Worm (Caenorhabditis elegans) whole organism, late embryonic: ENCODE data around the gene C18B2.2.

Experiments
- Y22D7AL.16 ChIP-seq: sonication (generic microtip); optimal IDR thresholded peaks from 2 replicates; lab custom pipeline; 2016; ENCODE audit warnings: missing genetic modification characterization, missing compliant biosample characterization
- ama-1 ChIP-seq: fragments of 150-350 bp; optimal IDR thresholded peaks from 2 replicates; lab custom pipeline; 2014
- ceh-14 ChIP-seq: sonication (generic microtip); optimal IDR thresholded peaks from 2 replicates; lab custom pipeline; 2016; ENCODE audit warnings: missing genotype, missing genetic modification characterization, missing compliant biosample characterization
- ceh-22 ChIP-seq: sonication (generic microtip); optimal IDR thresholded peaks from 2 replicates; lab custom pipeline; 2017; ENCODE audit warnings: missing biosample characterization, missing genetic modification characterization
- ceh-31 ChIP-seq: sonication (generic microtip); optimal IDR thresholded peaks from 2 replicates; lab custom pipeline; 2016; ENCODE audit warnings: missing genetic modification characterization, missing compliant biosample characterization
- ceh-48 ChIP-seq: sonication (generic microtip); optimal IDR thresholded peaks from 2 replicates; lab custom pipeline; 2016; ENCODE audit warnings: missing genetic modification characterization, inconsistent platforms, missing compliant biosample characterization
- dmd-4 ChIP-seq: sonication (generic microtip); optimal IDR thresholded peaks from 2 replicates; lab custom pipeline; 2016; ENCODE audit warnings: borderline replicate concordance, missing genetic modification characterization, missing compliant biosample characterization
- hlh-6 ChIP-seq: sonication (generic microtip); optimal IDR thresholded peaks from 2 replicates; lab custom pipeline; 2016; ENCODE audit warnings: missing genotype, missing genetic modification characterization, missing compliant biosample characterization
- pat-9 ChIP-seq: fragments of 200-800 bp; sonication (Bioruptor generic); optimal IDR thresholded peaks from 2 replicates; lab custom pipeline; 2018; ENCODE audit warnings: mild to moderate bottlenecking, missing genetic modification characterization, moderate library complexity, missing compliant biosample characterization
- pax-1 ChIP-seq: fragments of 150-350 bp; optimal IDR thresholded peaks from 2 replicates; lab custom pipeline; 2014; ENCODE audit warnings: missing biosample characterization, missing genetic modification characterization
- pqm-1 ChIP-seq: sonication (generic microtip); optimal IDR thresholded peaks from 2 replicates; lab custom pipeline; 2016; ENCODE audit warnings: missing genetic modification characterization, missing compliant biosample characterization
- rnt-1 ChIP-seq: sonication (generic microtip); optimal IDR thresholded peaks from 2 replicates; lab custom pipeline; 2016; ENCODE audit warnings: missing genetic modification characterization, missing compliant biosample characterization
- sox-2 ChIP-seq: fragments of 200-800 bp; sonication (Bioruptor generic); IDR thresholded peaks from 2 replicates; pipeline ENCODE4 v1.3.6; 2022; ENCODE audit warnings: missing genetic modification reagents, missing genetic modification characterization, missing compliant biosample characterization
- sox-4 ChIP-seq: sonication (generic microtip); optimal IDR thresholded peaks from 2 replicates; lab custom pipeline; 2017; ENCODE audit warnings: mild to moderate bottlenecking, missing genetic modification characterization, inconsistent platforms, missing compliant biosample characterization
- syd-9 ChIP-seq: sonication (generic microtip); optimal IDR thresholded peaks from 2 replicates; lab custom pipeline; 2016; ENCODE audit warnings: mild to moderate bottlenecking, missing genetic modification characterization, moderate library complexity, missing compliant biosample characterization
- tbx-2 ChIP-seq: sonication (generic microtip); optimal IDR thresholded peaks from 2 replicates; lab custom pipeline; 2016; ENCODE audit warnings: missing genetic modification characterization, missing compliant biosample characterization
- zip-5 ChIP-seq: sonication (generic microtip); optimal IDR thresholded peaks from 2 replicates; lab custom pipeline; 2016; ENCODE audit warnings: missing genetic modification characterization, missing compliant biosample characterization

C18B2.2 gene

ce11 chrX:3668842-3669241 is 45.6 kb downstream of the C18B2.2 start, which contains the start of gene snet-1:
Gene snet-1, minus strand, starts transcription at chrX:3668942.
- TF ChIP-seq Y22D7AL.16 (no peak), hlh-6 (tag; lab: Kevin White, UChicago) (no peak), zip-5 (tag; lab: Kevin White, UChicago) (no peak), syd-9 (no peak), ceh-48 (tag; lab: Kevin White, UChicago) (no peak), sox-4 (tag; lab: Kevin White, UChicago) (no peak)

DNA sequence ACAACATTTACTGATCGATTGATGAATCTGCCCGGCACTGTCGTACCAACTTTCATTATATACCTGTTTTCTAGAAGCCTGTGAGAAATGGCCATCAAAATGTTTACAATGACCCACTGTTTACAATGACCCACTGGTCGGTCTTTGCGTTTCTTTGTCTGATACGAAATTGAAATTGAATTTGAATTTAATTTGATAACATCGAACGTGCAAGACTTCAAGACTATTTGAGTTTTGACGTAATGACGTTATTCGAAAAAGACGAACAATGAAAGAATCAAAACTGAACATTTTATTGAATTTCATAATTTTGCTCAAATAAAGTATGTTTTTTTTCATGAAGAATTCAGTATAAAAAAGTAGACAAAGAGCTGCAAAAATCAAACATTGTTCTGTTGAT is 48.7 kb downstream of the C18B2.2 start, which contains the start of gene C02F12.5:
Gene C02F12.5, minus strand, starts transcription at position 101 of the 400 bp plus-strand sequence.
- no peak for TF ChIP-seq tbx-2 (tag; lab: Kevin White, UChicago)
- no peak for TF ChIP-seq pax-1 (tag; lab: Kevin White, UChicago)
- TF ChIP-seq Y22D7AL.16, result no peak
- no peak for TF ChIP-seq rnt-1 (tag; lab: Kevin White, UChicago)
- TF ChIP-seq ama-1 (lab: Kevin White, UChicago), result no peak
- no peak for TF ChIP-seq pat-9 (tag; lab: Kevin White, UChicago)
- no peak for TF ChIP-seq ceh-22 (tag; lab: Kevin White, UChicago)
- TF ChIP-seq pqm-1 (tag; lab: Kevin White, UChicago), result no peak

- TF ChIP-seq ceh-31 (tag; lab: Kevin White, UChicago) (no peak), sox-2 (GFP tag; lab: Robert Waterston, UW) (no peak), dmd-4 (tag; lab: Kevin White, UChicago) (no peak), ceh-14 (tag; lab: Kevin White, UChicago) (no peak)
These were observed 50.4 kb downstream of the C18B2.2 start, which contains the start of gene ceh-63 for ce11 chrX:3673584-3674108. Gene ceh-63, minus strand, starts transcription at chrX:3674058.
